Worm (Caenorhabditis elegans): ENCODE measurements around the gene F53F8.4.

The F53F8.4 gene

ce11 chrV:20689481-20690039 lies 1.9 kb downstream of the F53F8.4 start, which contains the start of gene F53F8.3:
F53F8.3 (minus strand) TSS chrV:20689531.
- TF ChIP-seq lsl-1 (GFP tag; optimal IDR thresholded peaks at IDR 0.05): no peak
- no peak for TF ChIP-seq dox-1 (GFP tag; IDR thresholded peaks at IDR 0.05)
- no peak for TF ChIP-seq F57C9.4 (tag; optimal IDR thresholded peaks at IDR 0.05)
- TF ChIP-seq madf-6 (GFP tag; IDR thresholded peaks at IDR 0.05): peak; percentile 58
- peak; percentile 95 for TF ChIP-seq aptf-2 (GFP tag; conservative IDR thresholded peaks at IDR 0.05)
- TF ChIP-seq efl-1 (GFP tag; optimal IDR thresholded peaks at IDR 0.05): peak; percentile 56
- no peak for TF ChIP-seq hsf-1 (GFP tag; IDR thresholded peaks at IDR 0.05)
- no peak for TF ChIP-seq egl-18 (GFP tag; IDR thresholded peaks at IDR 0.05)
- TF ChIP-seq lag-1 (GFP tag; IDR thresholded peaks at IDR 0.05): no peak
- no peak for TF ChIP-seq lsy-27 (tag; optimal IDR thresholded peaks at IDR 0.05; ENCODE audit: borderline replicate concordance, insufficient read depth)
- no peak for TF ChIP-seq athp-1 (tag; optimal IDR thresholded peaks at IDR 0.05)
- TF ChIP-seq ztf-6 (GFP tag; IDR thresholded peaks at IDR 0.05): no peak

DNA sequence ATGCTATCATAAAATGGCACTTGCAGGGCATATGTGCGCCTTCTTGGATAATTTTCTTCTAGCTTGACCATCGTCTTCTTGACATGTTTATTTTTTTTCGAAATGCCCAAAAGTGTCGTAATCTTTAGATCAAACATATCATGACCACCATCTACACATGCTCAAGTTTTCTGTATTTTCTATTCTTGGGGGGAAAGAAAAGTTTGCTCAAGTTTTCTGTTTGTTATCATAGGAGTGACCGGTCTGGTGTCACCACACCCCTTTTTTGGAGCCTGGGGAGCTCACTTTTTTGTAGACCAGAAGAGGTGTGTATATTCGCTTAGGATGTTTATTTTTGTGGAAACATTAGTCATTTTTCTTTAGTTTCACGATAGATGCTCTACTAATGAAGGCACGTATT lies 6.1 kb downstream of the F53F8.4 start, which contains the start of gene klf-2:
Gene klf-2, plus strand, starts transcription at position 301 of the 400 bp plus-strand sequence.
- TF ChIP-seq pbrm-1 (GFP tag; IDR thresholded peaks at IDR 0.05) (no peak), C17E4.6 (GFP tag; IDR thresholded peaks at IDR 0.05) (no peak), F10E7.11 (tag; optimal IDR thresholded peaks at IDR 0.05) (no peak), F23B12.7 (tag; optimal IDR thresholded peaks at IDR 0.05; ENCODE audit: insufficient read depth) (no peak), tbx-9 (tag; optimal IDR thresholded peaks at IDR 0.05; ENCODE audit: borderline replicate concordance) (no peak), Y53F4B.3 (GFP tag; IDR thresholded peaks at IDR 0.05) (no peak), lin-40 (tag; optimal IDR thresholded peaks at IDR 0.05) (no peak), Y67H2A.10 (GFP tag; conservative IDR thresholded peaks at IDR 0.05) (no peak), him-1 (tag; optimal IDR thresholded peaks at IDR 0.05) (no peak), hrde-1 (tag; optimal IDR thresholded peaks at IDR 0.05; ENCODE audit: borderline replicate concordance) (no peak), nhr-80 (tag; optimal IDR thresholded peaks at IDR 0.05) (no peak), F22D6.2 (tag; optimal IDR thresholded peaks at IDR 0.05) (no peak), athp-1 (tag; optimal IDR thresholded peaks at IDR 0.05) (no peak), ztf-3 (GFP tag; optimal IDR thresholded peaks at IDR 0.05) (no peak), ceh-79 (tag; optimal IDR thresholded peaks at IDR 0.05) (no peak), lin-54 (GFP tag; optimal IDR thresholded peaks at IDR 0.05) (no peak)

DNA sequence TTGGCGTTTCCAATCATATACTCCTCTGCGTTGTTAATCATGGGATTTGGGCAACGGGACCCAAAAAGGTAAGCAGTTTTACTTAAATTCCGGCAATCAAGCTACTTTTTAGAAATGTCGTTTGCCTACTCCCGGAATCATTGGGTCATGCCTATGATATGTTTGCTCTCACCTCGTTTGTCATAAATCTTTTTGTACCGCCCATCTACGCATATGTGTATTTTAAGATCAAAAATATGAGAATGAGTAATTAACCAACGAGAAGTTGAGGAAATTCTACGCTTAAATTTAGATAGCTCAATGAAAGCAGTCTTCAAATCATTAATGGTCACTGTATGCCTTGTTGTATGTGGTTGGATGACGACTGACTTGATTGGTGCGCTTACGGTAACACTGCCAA lies 9.2 kb downstream of the F53F8.4 start:
- no peak for TF ChIP-seq ccch-3 (GFP tag; optimal IDR thresholded peaks at IDR 0.05)
- TF ChIP-seq ama-1 (optimal IDR thresholded peaks at IDR 0.05): no peak
- no peak for TF ChIP-seq ama-1 (GFP tag; optimal IDR thresholded peaks at IDR 0.05)
- TF ChIP-seq F39B2.1 (GFP tag; IDR thresholded peaks at IDR 0.05): no peak
- no peak for TF ChIP-seq Y56A3A.18 (GFP tag; IDR thresholded peaks at IDR 0.05)
- no peak for TF ChIP-seq F33H1.4 (GFP tag; IDR thresholded peaks at IDR 0.05)
- TF ChIP-seq T07F8.4 (tag; optimal IDR thresholded peaks at IDR 0.05): no peak
- TF ChIP-seq somi-1 (GFP tag; optimal IDR thresholded peaks at IDR 0.05): no peak
- TF ChIP-seq B0336.3 (GFP tag; IDR thresholded peaks at IDR 0.05): no peak
- no peak for TF ChIP-seq Y53F4B.3 (GFP tag; IDR thresholded peaks at IDR 0.05)
- TF ChIP-seq D2030.7 (GFP tag; IDR thresholded peaks at IDR 0.05): no peak
- TF ChIP-seq hsf-1 (GFP tag; IDR thresholded peaks at IDR 0.05): no peak
- no peak for TF ChIP-seq dox-1 (GFP tag; IDR thresholded peaks at IDR 0.05)
